Fruit fly (Drosophila melanogaster) whole organism, pupa: ENCODE measurements around the gene N.

Source experiments
- CG14655 ChIP-seq: fragments of 200-800 bp; sonication (Bioruptor generic); optimal IDR thresholded peaks from 3 replicates; lab custom pipeline; 2017; ENCODE audit warnings: mild to moderate bottlenecking, missing biosample characterization, missing genetic modification reagents, missing genetic modification characterization
- CG34367 ChIP-seq: fragments of 200-800 bp; sonication (Bioruptor generic); optimal IDR thresholded peaks from 2 replicates; lab custom pipeline; 2018; ENCODE audit warnings: missing biosample characterization, mild to moderate bottlenecking, missing genetic modification characterization
- CG4496 ChIP-seq: fragments of 200-800 bp; sonication (Bioruptor generic); IDR thresholded peaks from 3 replicates; pipeline ENCODE4 v1.3.6; 2022; ENCODE audit warnings: missing biosample characterization, missing genetic modification characterization
- CG8159 ChIP-seq: fragments of 200-800 bp; sonication (Bioruptor generic); optimal IDR thresholded peaks from 3 replicates; lab custom pipeline; 2018; ENCODE audit warnings: missing biosample characterization, mild to moderate bottlenecking, missing genetic modification characterization, moderate library complexity
- CG9948 ChIP-seq: fragments of 200-800 bp; sonication (Bioruptor generic); optimal IDR thresholded peaks from 2 replicates; lab custom pipeline; 2018; ENCODE audit warnings: missing biosample characterization, mild to moderate bottlenecking, missing genetic modification characterization, moderate library complexity
- D1 ChIP-seq: fragments of 200-800 bp; sonication (Bioruptor generic); optimal IDR thresholded peaks from 2 replicates; lab custom pipeline; 2018; ENCODE audit warnings: missing biosample characterization, mild to moderate bottlenecking, missing genetic modification characterization, moderate library complexity
- EcR ChIP-seq: fragments of 200-800 bp; sonication (Bioruptor generic); optimal IDR thresholded peaks from 3 replicates; lab custom pipeline; 2019; ENCODE audit warnings: missing biosample characterization, missing genetic modification characterization, mild to moderate bottlenecking, moderate library complexity, missing genetic modification reagents
- Snoo ChIP-seq: fragments of 200-800 bp; sonication (Bioruptor generic); optimal IDR thresholded peaks from 3 replicates; lab custom pipeline; 2017; ENCODE audit warnings: missing biosample characterization, mild to moderate bottlenecking, missing genetic modification characterization, inconsistent platforms
- gl ChIP-seq: fragments of 200-800 bp; sonication (Bioruptor generic); optimal IDR thresholded peaks from 2 replicates; lab custom pipeline; 2018; ENCODE audit warnings: missing biosample characterization, mild to moderate bottlenecking, missing genetic modification characterization

DNA sequence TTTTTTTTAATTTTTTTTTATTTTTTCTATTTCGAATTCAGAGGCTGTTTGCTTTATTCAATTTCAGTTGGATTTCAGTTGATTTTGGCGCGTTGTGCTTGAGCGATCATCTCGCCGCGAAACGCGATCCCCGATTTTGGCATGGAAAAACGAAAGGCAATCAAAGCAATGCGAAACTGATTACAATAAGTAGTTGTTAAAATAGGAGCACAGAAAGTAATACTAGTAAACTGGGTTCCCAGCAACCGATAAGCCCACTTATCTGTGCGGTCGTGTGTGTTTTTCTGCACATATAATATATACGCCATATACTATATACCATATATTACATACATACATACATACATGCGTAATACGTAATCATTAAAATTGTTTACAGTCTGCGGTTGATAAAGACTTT is 54.5 kb downstream of the N start:
- TF ChIP-seq CG4496 (GFP tag; lab: Robert Waterston, UW) = no peak
- no peak for TF ChIP-seq Snoo (tag; lab: Kevin White, UChicago)
- no peak for TF ChIP-seq EcR (GFP tag; lab: Kevin White, UChicago)
- no peak for TF ChIP-seq CG9948
- TF ChIP-seq CG8159 = no peak
- no peak for TF ChIP-seq CG14655 (GFP tag; lab: Kevin White, UChicago)
- TF ChIP-seq CG34367 = no peak
- no peak for TF ChIP-seq D1
- no peak for TF ChIP-seq gl (tag; lab: Kevin White, UChicago)
